Fruit fly (Drosophila melanogaster): ENCODE results near the gene CG3430.

CG3430 gene

dm6 chr2L:6968013-6968517 is 11.3 kb downstream of the CG3430 start (continued):
- TF ChIP-seq CG12299 (tag; optimal IDR thresholded peaks at IDR 0.05) (peak; percentile 33), al (GFP tag; IDR thresholded peaks at IDR 0.05) (0 out of 2 replicates have a peak, but pooled peaks have one; percentile 4), CG17328 (GFP tag; IDR thresholded peaks at IDR 0.05) (peak; percentile 51), CG14050 (GFP tag; IDR thresholded peaks at IDR 0.05) (peak; percentile 24; the same call in 2 of the 3 replicates), CG2889 (GFP tag; IDR thresholded peaks at IDR 0.05) (peak; percentile 93), nmo (GFP tag; optimal IDR thresholded peaks at IDR 0.05) (peak; percentile 32), ham (GFP tag; IDR thresholded peaks at IDR 0.05) (no peak), Scr (GFP tag; IDR thresholded peaks at IDR 0.05; ENCODE audit: partially characterized antibody) (peak; percentile 86), Nf-YC (tag; optimal IDR thresholded peaks at IDR 0.05) (peak; percentile 15), oc (tag; optimal IDR thresholded peaks at IDR 0.05) (peak; percentile 19), CG4617 (GFP tag; optimal IDR thresholded peaks at IDR 0.05; ENCODE audit: borderline replicate concordance) (peak; percentile 30), CG16813 (GFP tag; IDR thresholded peaks at IDR 0.05; ENCODE audit: partially characterized antibody) (peak; percentile 5), gsb-n (tag; optimal IDR thresholded peaks at IDR 0.05) (peak; percentile 15), Stat92E (GFP tag; optimal IDR thresholded peaks at IDR 0.05) (no peak), z (GFP tag; IDR thresholded peaks at IDR 0.05) (0 out of 3 replicates have a peak, but pooled peaks have one; percentile 6), crc (GFP tag; optimal IDR thresholded peaks at IDR 0.05) (peak; percentile 28), CG7963 (GFP tag; IDR thresholded peaks at IDR 0.05; ENCODE audit: partially characterized antibody) (peak; percentile 63; the same call in 2 of the 3 replicates), CG2129 (GFP tag; IDR thresholded peaks at IDR 0.05; ENCODE audit: partially characterized antibody) (peak; percentile 79), CG4707 (GFP tag; optimal IDR thresholded peaks at IDR 0.05) (peak; percentile 16), HLH54F (GFP tag; optimal IDR thresholded peaks at IDR 0.05) (peak; percentile 32), CG1603 (tag; optimal IDR thresholded peaks at IDR 0.05) (peak; percentile 69), dpn (GFP tag; optimal IDR thresholded peaks at IDR 0.05) (peak; percentile 48 to 64), CTCF (GFP tag; optimal IDR thresholded peaks at IDR 0.05) (peak; percentile 89), CG8924 (tag; optimal IDR thresholded peaks at IDR 0.05) (peak; percentile 30), CG13775 (GFP tag; optimal IDR thresholded peaks at IDR 0.05) (peak; percentile 54), Poxn (GFP tag; IDR thresholded peaks at IDR 0.05) (no peak), CG3163 (GFP tag; optimal IDR thresholded peaks at IDR 0.05) (peak; percentile 14), CG32767 (GFP tag; IDR thresholded peaks at IDR 0.05) (0 out of 2 replicates have a peak, but pooled peaks have one; percentile 33), CG13624 (GFP tag; optimal IDR thresholded peaks at IDR 0.05) (peak; percentile 88), gro (GFP tag; optimal IDR thresholded peaks at IDR 0.05) (peak; percentile 73), nerfin-1 (tag; optimal IDR thresholded peaks at IDR 0.05) (no peak), chinmo (GFP tag; IDR thresholded peaks at IDR 0.05; ENCODE audit: partially characterized antibody) (no peak; the same call in 3 of the 4 replicates), zf30C (GFP tag; optimal IDR thresholded peaks at IDR 0.05) (no peak), CG2116 (GFP tag; optimal IDR thresholded peaks at IDR 0.05) (peak; percentile 92), CkIIα-i1 (GFP tag; IDR thresholded peaks at IDR 0.05) (no peak), gfzf (GFP tag; optimal IDR thresholded peaks at IDR 0.05) (peak; percentile 1), Fer3 (tag; optimal IDR thresholded peaks at IDR 0.05) (peak; percentile 29), ato (GFP tag; IDR thresholded peaks at IDR 0.05; ENCODE audit: partially characterized antibody) (peak; percentile 55), CG11093 (GFP tag; IDR thresholded peaks at IDR 0.05) (0 out of 3 replicates have a peak, but pooled peaks have one; percentile 14), lbe (GFP tag; optimal IDR thresholded peaks at IDR 0.05) (peak; percentile 4), H2.0 (GFP tag; IDR thresholded peaks at IDR 0.05) (no peak), CG2712 (tag; optimal IDR thresholded peaks at IDR 0.05) (peak; percentile 40), CG32532 (GFP tag; IDR thresholded peaks at IDR 0.05) (peak; percentile 20; the same call in 1 of the 2 replicates), fd64A (GFP tag; optimal IDR thresholded peaks at IDR 0.05) (no peak), vnd (GFP tag; IDR thresholded peaks at IDR 0.05; ENCODE audit: partially characterized antibody) (peak; percentile 57), CG31224 (GFP tag; IDR thresholded peaks at IDR 0.05) (0 out of 2 replicates have a peak, but pooled peaks have one; percentile 6), chif (GFP tag; optimal IDR thresholded peaks at IDR 0.05) (peak in 1 of 2 experiments; percentile 56), CG12104 (GFP tag; optimal IDR thresholded peaks at IDR 0.05) (no peak), amos (GFP tag; IDR thresholded peaks at IDR 0.05; ENCODE audit: partially characterized antibody) (peak; percentile 75)

Measured in whole organism, embryonic.